Worm (Caenorhabditis elegans): ENCODE data around the gene aqp-4.

The aqp-4 gene

ce11 chrV:9731852-9732251 lies 5.5 kb upstream of the aqp-4 start:
- TF ChIP-seq mel-28 (tag; optimal IDR thresholded peaks at IDR 0.05; ENCODE audit: borderline replicate concordance) (no peak), lir-1 (GFP tag; conservative IDR thresholded peaks at IDR 0.05) (no peak), hmg-20 (GFP tag; IDR thresholded peaks at IDR 0.05) (0 out of 2 replicates have a peak, but pooled peaks have one; percentile 4), ama-1 (optimal IDR thresholded peaks at IDR 0.05) (peak; percentile 52), ama-1 (GFP tag; optimal IDR thresholded peaks at IDR 0.05) (no peak), zim-3 (tag; optimal IDR thresholded peaks at IDR 0.05) (peak; percentile 1), madf-10 (tag; optimal IDR thresholded peaks at IDR 0.05) (no peak), nfyb-1 (GFP tag; IDR thresholded peaks at IDR 0.05) (peak; percentile 31; the same call in 1 of the 2 replicates)

- peak; percentile 3 for TF ChIP-seq dpff-1 (tag; optimal IDR thresholded peaks at IDR 0.05)
- peak; percentile 24 for TF ChIP-seq chd-7 (tag; optimal IDR thresholded peaks at IDR 0.05)
- TF ChIP-seq mxl-1 (tag; optimal IDR thresholded peaks at IDR 0.05): no peak
- 0 out of 2 replicates have a peak, but pooled peaks have one; percentile 11 for TF ChIP-seq ceh-91 (GFP tag; IDR thresholded peaks at IDR 0.05)
- 0 out of 2 replicates have a peak, but pooled peaks have one; percentile 29 for TF ChIP-seq ekl-4 (GFP tag; IDR thresholded peaks at IDR 0.05)
- TF ChIP-seq lsl-1 (GFP tag; optimal IDR thresholded peaks at IDR 0.05): no peak
- TF ChIP-seq ztf-26 (tag; optimal IDR thresholded peaks at IDR 0.05): peak; percentile 55
- TF ChIP-seq ZK185.1 (tag; optimal IDR thresholded peaks at IDR 0.05; ENCODE audit: poor library complexity, severe bottlenecking): peak; percentile 15
- no peak for TF ChIP-seq lir-1 (GFP tag; conservative IDR thresholded peaks at IDR 0.05)
- TF ChIP-seq lin-40 (tag; optimal IDR thresholded peaks at IDR 0.05): peak; percentile 18
- TF ChIP-seq repo-1 (tag; optimal IDR thresholded peaks at IDR 0.05): peak; percentile 53
- TF ChIP-seq ama-1 (optimal IDR thresholded peaks at IDR 0.05): no peak
- peak in 1 of 2 experiments; percentile 61 for TF ChIP-seq ama-1 (GFP tag; optimal IDR thresholded peaks at IDR 0.05)
- TF ChIP-seq madf-3 (GFP tag; IDR thresholded peaks at IDR 0.05): no peak
These were observed 3.4 kb upstream of the aqp-4 start, which contains the start of gene cal-7 for ce11 chrV:9733920-9734454. TSS of gene cal-7 (plus strand) at chrV:9734103.

ce11 chrV:9738077-9738705 lies 835 bp downstream of the aqp-4 start:
- TF ChIP-seq ztf-26 (tag; optimal IDR thresholded peaks at IDR 0.05): no peak
- no peak for TF ChIP-seq F22D6.2 (tag; optimal IDR thresholded peaks at IDR 0.05)
- TF ChIP-seq cebp-2 (GFP tag; IDR thresholded peaks at IDR 0.05): no peak
- TF ChIP-seq ets-4 (GFP tag; optimal IDR thresholded peaks at IDR 0.05): no peak
- peak; percentile 48 for TF ChIP-seq nhr-80 (tag; optimal IDR thresholded peaks at IDR 0.05)
- no peak for TF ChIP-seq nhr-90 (tag; optimal IDR thresholded peaks at IDR 0.05)

ce11 chrV:9739402-9739801 lies 2.0 kb downstream of the aqp-4 start, which contains the start of gene marc-1:
TSS of gene marc-1 (plus strand) at chrV:9739702.
- TF ChIP-seq F10E7.11 (tag; optimal IDR thresholded peaks at IDR 0.05) (no peak), hlh-26 (GFP tag; conservative IDR thresholded peaks at IDR 0.05) (no peak), nfya-2 (GFP tag; IDR thresholded peaks at IDR 0.05) (no peak), nhr-120 (GFP tag; IDR thresholded peaks at IDR 0.05) (no peak), rpc-1 (optimal IDR thresholded peaks at IDR 0.05) (no peak), rpc-1 (tag; optimal IDR thresholded peaks at IDR 0.05) (no peak), pha-4 (tag; optimal IDR thresholded peaks at IDR 0.05) (no peak), egl-44 (GFP tag; IDR thresholded peaks at IDR 0.05) (no peak), xnd-1 (tag; optimal IDR thresholded peaks at IDR 0.05) (no peak), ceh-100 (GFP tag; IDR thresholded peaks at IDR 0.05) (no peak), sea-2 (GFP tag; IDR thresholded peaks at IDR 0.05) (no peak), nhr-179 (tag; optimal IDR thresholded peaks at IDR 0.05) (no peak), bed-2 (GFP tag; IDR thresholded peaks at IDR 0.05) (no peak), mes-4 (tag; optimal IDR thresholded peaks at IDR 0.05) (no peak), die-1 (tag; optimal IDR thresholded peaks at IDR 0.05) (no peak), hmg-1.2 (GFP tag; IDR thresholded peaks at IDR 0.05) (no peak), chd-7 (tag; optimal IDR thresholded peaks at IDR 0.05) (no peak), T07F8.4 (tag; optimal IDR thresholded peaks at IDR 0.05) (no peak)

All from whole organism, young adult.